Fruit fly (Drosophila melanogaster) whole organism, embryonic: ENCODE data around the gene CG45002.

Experiments used
- Ada2b ChIP-seq: fragments of 200-800 bp; sonication (Bioruptor generic); IDR thresholded peaks from 2 replicates; pipeline ENCODE4 v1.3.6; 2022; ENCODE audit warnings: missing biosample characterization, missing genetic modification characterization
- CG10321 ChIP-seq: fragments of 200-800 bp; sonication (Bioruptor generic); IDR thresholded peaks from 2 replicates; pipeline ENCODE4 v1.3.6; 2022; ENCODE audit warnings: missing biosample characterization, missing genetic modification characterization
- CG10366 ChIP-seq: fragments of 200-800 bp; sonication (Bioruptor generic); IDR thresholded peaks from 2 replicates; pipeline ENCODE4 v1.3.6; 2022; ENCODE audit warnings: missing biosample characterization, missing genetic modification characterization
- CG10654 ChIP-seq: fragments of 200-800 bp; sonication (Bioruptor generic); optimal IDR thresholded peaks from 2 replicates; lab custom pipeline; 2016; ENCODE audit warnings: missing biosample characterization, missing genetic modification characterization
- CG11093 ChIP-seq: fragments of 200-800 bp; sonication (Bioruptor generic); IDR thresholded peaks from 3 replicates; pipeline ENCODE4 v1.3.6; 2022; ENCODE audit warnings: missing biosample characterization, missing genetic modification characterization
- CG12744 ChIP-seq: fragments of 200-800 bp; sonication (Bioruptor generic); optimal IDR thresholded peaks from 2 replicates; lab custom pipeline; 2016; ENCODE audit warnings: missing biosample characterization, missing genetic modification characterization
- CG13624 ChIP-seq: fragments of 200-800 bp; sonication (Bioruptor generic); optimal IDR thresholded peaks from 2 replicates; lab custom pipeline; 2016; ENCODE audit warnings: missing biosample characterization, missing genetic modification characterization
- CG15073 ChIP-seq: fragments of 200-800 bp; sonication (Bioruptor generic); optimal IDR thresholded peaks from 2 replicates; lab custom pipeline; 2016; ENCODE audit warnings: missing biosample characterization, missing genetic modification characterization
- CG15269 ChIP-seq: fragments of 200-800 bp; sonication (Bioruptor generic); optimal IDR thresholded peaks from 2 replicates; lab custom pipeline; 2018; ENCODE audit warnings: missing biosample characterization, mild to moderate bottlenecking, missing genetic modification characterization, moderate library complexity
- CG15514 ChIP-seq: fragments of 200-800 bp; sonication (Bioruptor generic); optimal IDR thresholded peaks from 3 replicates; lab custom pipeline; 2017; ENCODE audit warnings: missing biosample characterization, missing genetic modification characterization, mild to moderate bottlenecking, moderate library complexity, missing genetic modification reagents
- CG18011 ChIP-seq: fragments of 200-800 bp; sonication (Bioruptor generic); optimal IDR thresholded peaks from 2 replicates; lab custom pipeline; 2017; ENCODE audit warnings: missing biosample characterization, missing genetic modification characterization, mild to moderate bottlenecking, moderate library complexity, missing genotype
- CG2199 ChIP-seq: fragments of 200-800 bp; sonication (Bioruptor generic); IDR thresholded peaks from 3 replicates; pipeline ENCODE4 v1.3.6; 2022; ENCODE audit warnings: missing biosample characterization, missing genetic modification characterization
- CG31388 ChIP-seq: fragments of 200-800 bp; sonication (Bioruptor generic); optimal IDR thresholded peaks from 2 replicates; lab custom pipeline; 2016; ENCODE audit warnings: missing biosample characterization, missing genetic modification characterization
- CG3163 ChIP-seq: fragments of 200-800 bp; sonication (Bioruptor generic); optimal IDR thresholded peaks from 3 replicates; lab custom pipeline; 2016; ENCODE audit warnings: missing biosample characterization, missing genetic modification characterization
- CG3838 ChIP-seq: fragments of 200-800 bp; sonication (Bioruptor generic); optimal IDR thresholded peaks from 3 replicates; lab custom pipeline; 2016; ENCODE audit warnings: missing biosample characterization, missing genetic modification characterization
- CG7271 ChIP-seq: fragments of 200-800 bp; sonication (Bioruptor generic); optimal IDR thresholded peaks from 2 replicates; lab custom pipeline; 2018; ENCODE audit warnings: missing biosample characterization, mild to moderate bottlenecking, missing genetic modification characterization, moderate library complexity
- CG7963 ChIP-seq: fragments of 200-800 bp; sonication (Bioruptor generic); IDR thresholded peaks from 3 replicates; pipeline ENCODE4 v1.3.6; 2022; ENCODE audit warnings: missing biosample characterization, missing genetic modification characterization; ENCODE audit not compliant: partially characterized antibody
- CG8765 ChIP-seq: fragments of 200-800 bp; sonication (Bioruptor generic); IDR thresholded peaks from 2 replicates; pipeline ENCODE4 v1.3.6; 2022; ENCODE audit warnings: missing biosample characterization, missing genetic modification characterization
- Drgx ChIP-seq: fragments of 200-800 bp; sonication (Bioruptor generic); IDR thresholded peaks from 2 replicates; pipeline ENCODE4 v1.3.6; 2022; ENCODE audit warnings: missing biosample characterization, missing genetic modification characterization
- E2f1 ChIP-seq: fragments of 200-800 bp; sonication (Bioruptor generic); IDR thresholded peaks from 2 replicates; pipeline ENCODE4 v1.3.6; 2022; ENCODE audit warnings: missing biosample characterization, missing genetic modification characterization
- H15 ChIP-seq: fragments of 200-800 bp; sonication (Bioruptor generic); IDR thresholded peaks from 3 replicates; pipeline ENCODE4 v1.3.6; 2022; ENCODE audit warnings: missing biosample characterization, missing genetic modification characterization
- HHEX ChIP-seq: fragments of 200-800 bp; sonication (Bioruptor generic); optimal IDR thresholded peaks from 3 replicates; lab custom pipeline; 2017; ENCODE audit warnings: missing biosample characterization, mild to moderate bottlenecking, missing genetic modification characterization, missing genetic modification reagents
- HLH54F ChIP-seq: fragments of 200-800 bp; sonication (Bioruptor generic); optimal IDR thresholded peaks from 3 replicates; lab custom pipeline; 2016; ENCODE audit warnings: missing biosample characterization, missing genetic modification characterization
- Hey ChIP-seq: fragments of 200-800 bp; sonication (Bioruptor generic); optimal IDR thresholded peaks from 3 replicates; lab custom pipeline; 2018; ENCODE audit warnings: missing biosample characterization, mild to moderate bottlenecking, missing genetic modification characterization
- Jarid2 ChIP-seq: fragments of 200-800 bp; sonication (Bioruptor generic); optimal IDR thresholded peaks from 3 replicates; lab custom pipeline; 2017; ENCODE audit warnings: mild to moderate bottlenecking, missing biosample characterization, missing genetic modification reagents, missing genetic modification characterization
- Kr ChIP-seq: fragments of 200-800 bp; sonication (Bioruptor generic); optimal IDR thresholded peaks from 2 replicates; lab custom pipeline; 2017; ENCODE audit warnings: missing biosample characterization, mild to moderate bottlenecking, missing genetic modification characterization
- NC2α ChIP-seq: fragments of 200-800 bp; sonication (Bioruptor generic); optimal IDR thresholded peaks from 2 replicates; lab custom pipeline; 2016; ENCODE audit warnings: missing biosample characterization, missing genetic modification characterization
- Neu2 ChIP-seq: fragments of 200-800 bp; sonication (Bioruptor generic); optimal IDR thresholded peaks from 3 replicates; lab custom pipeline; 2016; ENCODE audit warnings: missing biosample characterization, missing genetic modification characterization, borderline replicate concordance
- Ptx1 ChIP-seq: fragments of 200-800 bp; sonication (Bioruptor generic); IDR thresholded peaks from 2 replicates; pipeline ENCODE4 v1.3.6; 2022; ENCODE audit warnings: missing biosample characterization, missing genetic modification characterization
- Ravus ChIP-seq: fragments of 200-800 bp; sonication (Bioruptor generic); IDR thresholded peaks from 2 replicates; pipeline ENCODE4 v1.3.6; 2022; ENCODE audit warnings: missing biosample characterization, missing genetic modification characterization
- aop ChIP-seq: fragments of 200-800 bp; sonication (Bioruptor generic); IDR thresholded peaks from 2 replicates; pipeline ENCODE4 v1.3.6; 2022; ENCODE audit warnings: missing biosample characterization, missing genetic modification characterization
- ara ChIP-seq: fragments of 200-800 bp; sonication (Bioruptor generic); IDR thresholded peaks from 2 replicates; pipeline ENCODE4 v1.3.6; 2022; ENCODE audit warnings: missing biosample characterization, missing genetic modification characterization
- ase ChIP-seq: fragments of 200-800 bp; sonication (Bioruptor generic); IDR thresholded peaks from 3 replicates; pipeline ENCODE4 v1.3.6; 2022; ENCODE audit warnings: missing biosample characterization, missing genetic modification characterization
- cad ChIP-seq: fragments of >200 bp; optimal IDR thresholded peaks from 2 replicates; lab custom pipeline; 2017; ENCODE audit warnings: missing biosample characterization, missing genetic modification characterization
- dimm ChIP-seq: fragments of 200-800 bp; sonication (Bioruptor generic); IDR thresholded peaks from 2 replicates; pipeline ENCODE4 v1.3.6; 2022; ENCODE audit warnings: missing biosample characterization, missing genetic modification characterization
- dysf ChIP-seq: fragments of 200-800 bp; sonication (Bioruptor generic); IDR thresholded peaks from 3 replicates; pipeline ENCODE4 v1.3.6; 2022; ENCODE audit warnings: missing biosample characterization, missing genetic modification characterization
- ewg ChIP-seq: fragments of 200-800 bp; sonication (Bioruptor generic); optimal IDR thresholded peaks from 3 replicates; lab custom pipeline; 2017; ENCODE audit warnings: mild to moderate bottlenecking, missing biosample characterization, missing genetic modification reagents, missing genetic modification characterization
- exex ChIP-seq: fragments of 200-800 bp; sonication (Bioruptor generic); optimal IDR thresholded peaks from 4 replicates; lab custom pipeline; 2018; ENCODE audit warnings: missing biosample characterization, mild to moderate bottlenecking, missing genetic modification characterization, moderate library complexity
- fd64A ChIP-seq: fragments of 200-800 bp; sonication (Bioruptor generic); optimal IDR thresholded peaks from 3 replicates; lab custom pipeline; 2018; ENCODE audit warnings: missing biosample characterization, mild to moderate bottlenecking, missing genetic modification characterization
- gce ChIP-seq: fragments of 200-800 bp; sonication (Bioruptor generic); IDR thresholded peaks from 3 replicates; pipeline ENCODE4 v1.3.6; 2022; ENCODE audit warnings: missing biosample characterization, missing genetic modification characterization
- ind ChIP-seq: fragments of 200-800 bp; sonication (Bioruptor generic); optimal IDR thresholded peaks from 3 replicates; lab custom pipeline; 2016; ENCODE audit warnings: missing biosample characterization, missing genetic modification characterization
- jigr1 ChIP-seq: fragments of 200-800 bp; sonication (Bioruptor generic); IDR thresholded peaks from 3 replicates; pipeline ENCODE4 v1.3.6; 2022; ENCODE audit warnings: missing biosample characterization, missing genetic modification characterization
- oc ChIP-seq: fragments of 200-800 bp; sonication (Bioruptor generic); optimal IDR thresholded peaks from 2 replicates; lab custom pipeline; 2018; ENCODE audit warnings: missing biosample characterization, mild to moderate bottlenecking, missing genetic modification characterization, moderate library complexity
- phol ChIP-seq: fragments of 200-800 bp; sonication (Bioruptor generic); optimal IDR thresholded peaks from 3 replicates; lab custom pipeline; 2018; ENCODE audit warnings: missing biosample characterization, mild to moderate bottlenecking, missing genetic modification characterization, moderate library complexity
- shn ChIP-seq: fragments of 200-800 bp; sonication (Bioruptor generic); optimal IDR thresholded peaks from 3 replicates; lab custom pipeline; 2016; ENCODE audit warnings: missing biosample characterization, missing genetic modification characterization
- slp2 ChIP-seq: fragments of 200-800 bp; sonication (Bioruptor generic); optimal IDR thresholded peaks from 2 replicates; lab custom pipeline; 2016; ENCODE audit warnings: missing biosample characterization, missing genetic modification characterization
- so ChIP-seq: fragments of 200-800 bp; sonication (Bioruptor generic); IDR thresholded peaks from 3 replicates; pipeline ENCODE4 v1.3.6; 2022; ENCODE audit warnings: missing biosample characterization, missing genetic modification characterization
- tll ChIP-seq, 2 experiments: fragments of 200-800 bp in 1 of 2; fragments of >200 bp in 1 of 2; sonication (Bioruptor generic) in 1 of 2; optimal IDR thresholded peaks; 2 replicates each; lab custom pipeline; 2017 to 2019; ENCODE audit warnings: missing biosample characterization in 2 of 2, missing genetic modification characterization in 2 of 2, mild to moderate bottlenecking in 1 of 2, moderate library complexity in 1 of 2
- zfh1 ChIP-seq: fragments of 200-800 bp; sonication (Bioruptor generic); IDR thresholded peaks from 3 replicates; pipeline ENCODE4 v1.3.6; 2022; ENCODE audit warnings: missing biosample characterization, missing genetic modification characterization

Gene CG45002

dm6 chrX:17091062-17091904 lies 24.8 kb upstream of the CG45002 start, which contains the start of the genes CG16700 and CG4991 (continued):
- peak; percentile 16 for TF ChIP-seq CG31388 (GFP tag; lab: Kevin White, UChicago)
- peak; percentile 73 for TF ChIP-seq zfh1 (GFP tag; lab: Robert Waterston, UW)
- TF ChIP-seq slp2 (GFP tag; lab: Kevin White, UChicago) = no peak
- peak in 1 of 2 experiments; percentile 23 for TF ChIP-seq tll (GFP tag; optimal IDR thresholded peaks at IDR 0.05; lab: Kevin White, UChicago)
- no peak for TF ChIP-seq CG2199 (GFP tag; lab: Robert Waterston, UW)
- peak; percentile 37 for TF ChIP-seq ewg (GFP tag; lab: Kevin White, UChicago)
- peak; percentile 39; the same call in 1 of the 3 replicates for TF ChIP-seq CG11093 (GFP tag; lab: Robert Waterston, UW)
- TF ChIP-seq CG15269 = peak; percentile 85
- no peak for TF ChIP-seq gce
- peak; percentile 76 for TF ChIP-seq ara (GFP tag; lab: Robert Waterston, UW)
- TF ChIP-seq dysf = peak; percentile 85
- TF ChIP-seq CG10321 = no peak; the same call in 1 of the 2 replicates
- no peak for TF ChIP-seq aop (GFP tag; lab: Robert Waterston, UW)
- TF ChIP-seq ase (GFP tag; lab: Robert Waterston, UW) = peak; percentile 59; the same call in 2 of the 3 replicates
- TF ChIP-seq CG12744 (GFP tag; lab: Kevin White, UChicago) = no peak
- TF ChIP-seq CG18011 (GFP tag; lab: Kevin White, UChicago) = no peak
- peak; percentile 51; the same call in 1 of the 3 replicates for TF ChIP-seq so (GFP tag; lab: Robert Waterston, UW)
- peak; percentile 11 for TF ChIP-seq CG15514 (GFP tag; lab: Kevin White, UChicago)
- no peak for TF ChIP-seq CG7271 (tag; lab: Kevin White, UChicago)
- TF ChIP-seq exex (tag; lab: Kevin White, UChicago) = peak; percentile 35
- TF ChIP-seq CG3163 (GFP tag; lab: Kevin White, UChicago) = no peak
- TF ChIP-seq dimm (GFP tag; lab: Robert Waterston, UW) = no peak
- TF ChIP-seq shn (GFP tag; lab: Kevin White, UChicago) = no peak
- TF ChIP-seq Hey (tag; lab: Kevin White, UChicago) = no peak
- peak; percentile 60; the same call in 1 of the 3 replicates for TF ChIP-seq jigr1 (GFP tag; lab: Robert Waterston, UW)
- no peak for TF ChIP-seq CG13624 (GFP tag; lab: Kevin White, UChicago)
- TF ChIP-seq oc = peak; percentile 38
- peak; percentile 87 for TF ChIP-seq Ptx1
- peak; percentile 59; the same call in 1 of the 3 replicates for TF ChIP-seq H15 (GFP tag; lab: Robert Waterston, UW)
- TF ChIP-seq Ravus (GFP tag; lab: Robert Waterston, UW) = 0 out of 2 replicates have a peak, but pooled peaks have one; percentile 7
- peak; percentile 11 for TF ChIP-seq Jarid2 (GFP tag; lab: Kevin White, UChicago)
- peak; percentile 68 for TF ChIP-seq HHEX (GFP tag; lab: Kevin White, UChicago)
- no peak for TF ChIP-seq HLH54F (GFP tag; lab: Kevin White, UChicago)
- TF ChIP-seq CG10366 (GFP tag; lab: Robert Waterston, UW) = peak; percentile 46
- TF ChIP-seq CG3838 = no peak
- peak; percentile 67 for TF ChIP-seq CG8765 (GFP tag; lab: Robert Waterston, UW)
- no peak for TF ChIP-seq fd64A (GFP tag; lab: Kevin White, UChicago)
- no peak for TF ChIP-seq CG15073
- peak; percentile 62 for TF ChIP-seq Drgx (GFP tag; lab: Robert Waterston, UW)
- TF ChIP-seq Neu2 (GFP tag; lab: Kevin White, UChicago) = no peak
- no peak; the same call in none of the 2 replicates for TF ChIP-seq Ada2b (GFP tag; lab: Robert Waterston, UW)
- peak; percentile 59 for TF ChIP-seq E2f1 (GFP tag; lab: Robert Waterston, UW)
- peak; percentile 88 for TF ChIP-seq phol (tag; lab: Kevin White, UChicago)
- peak; percentile 50 for TF ChIP-seq ind (GFP tag; lab: Kevin White, UChicago)
- peak; percentile 54 for TF ChIP-seq CG10654 (GFP tag; lab: Kevin White, UChicago)
- TF ChIP-seq CG7963 (GFP tag; lab: Robert Waterston, UW) = no peak
- TF ChIP-seq NC2α (GFP tag; lab: Kevin White, UChicago) = no peak
- no peak for TF ChIP-seq Kr (GFP tag; lab: Kevin White, UChicago)
- TF ChIP-seq cad (GFP tag; lab: Kevin White, UChicago) = no peak
